Fruit fly (Drosophila melanogaster): Measurements from ENCODE around the gene BBS8.

BBS8 gene

DNA sequence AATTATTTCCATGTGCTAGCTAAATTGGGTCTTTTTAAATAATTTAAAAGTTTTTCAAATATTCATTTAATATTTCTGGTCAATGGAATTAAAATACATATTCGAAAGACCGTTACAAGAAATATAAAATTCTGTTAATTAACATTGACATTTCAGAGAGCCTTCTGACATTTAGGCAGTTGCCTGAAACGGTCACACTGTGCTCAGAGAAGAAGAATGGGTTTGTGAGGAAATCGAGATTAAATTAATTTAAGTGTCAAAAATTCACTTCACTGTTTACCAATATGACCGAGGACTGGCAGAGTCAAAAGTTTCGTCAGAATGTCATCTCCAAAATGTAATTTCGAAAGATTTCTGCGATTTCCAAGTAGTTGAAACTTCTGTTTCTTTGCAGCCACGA, 50.2 kb downstream of the BBS8 start, which contains the start of gene MED15 (continued):
- TF ChIP-seq crp (GFP tag; optimal IDR thresholded peaks at IDR 0.05) (no peak), chif (GFP tag; optimal IDR thresholded peaks at IDR 0.05) (no peak), Eip74EF (GFP tag; optimal IDR thresholded peaks at IDR 0.05) (no peak), ase (GFP tag; IDR thresholded peaks at IDR 0.05) (no peak), tap (tag; optimal IDR thresholded peaks at IDR 0.05) (no peak), CG10462 (GFP tag; optimal IDR thresholded peaks at IDR 0.05) (no peak), pros (GFP tag; optimal IDR thresholded peaks at IDR 0.05) (no peak), CG13123 (GFP tag; optimal IDR thresholded peaks at IDR 0.05) (no peak), Ada2b (GFP tag; IDR thresholded peaks at IDR 0.05) (no peak), gcm2 (GFP tag; optimal IDR thresholded peaks at IDR 0.05) (no peak), Meics (GFP tag; optimal IDR thresholded peaks at IDR 0.05) (no peak), sc (optimal IDR thresholded peaks at IDR 0.05) (no peak), sc (GFP tag; optimal IDR thresholded peaks at IDR 0.05) (no peak), al (GFP tag; IDR thresholded peaks at IDR 0.05) (no peak), pzg (GFP tag; optimal IDR thresholded peaks at IDR 0.05) (peak; percentile 52), aop (GFP tag; IDR thresholded peaks at IDR 0.05) (no peak), Six4 (GFP tag; optimal IDR thresholded peaks at IDR 0.05) (no peak), ro (GFP tag; IDR thresholded peaks at IDR 0.05) (no peak), CG7271 (tag; optimal IDR thresholded peaks at IDR 0.05) (no peak), CG1024 (GFP tag; IDR thresholded peaks at IDR 0.05) (no peak), sim (GFP tag; IDR thresholded peaks at IDR 0.05) (no peak), insv (GFP tag; optimal IDR thresholded peaks at IDR 0.05) (no peak), dpn (GFP tag; optimal IDR thresholded peaks at IDR 0.05) (no peak), ttk (GFP tag; IDR thresholded peaks at IDR 0.05) (no peak), B-H2 (GFP tag; optimal IDR thresholded peaks at IDR 0.05) (no peak), oc (tag; optimal IDR thresholded peaks at IDR 0.05) (no peak), disco-r (GFP tag; optimal IDR thresholded peaks at IDR 0.05) (no peak), HLH4C (GFP tag; IDR thresholded peaks at IDR 0.05; ENCODE audit: partially characterized antibody) (no peak), CG12659 (GFP tag; optimal IDR thresholded peaks at IDR 0.05) (no peak), Tbp (GFP tag; optimal IDR thresholded peaks at IDR 0.05) (no peak), chinmo (GFP tag; IDR thresholded peaks at IDR 0.05; ENCODE audit: partially characterized antibody) (no peak), ind (GFP tag; optimal IDR thresholded peaks at IDR 0.05) (no peak), Max (GFP tag; optimal IDR thresholded peaks at IDR 0.05) (no peak), gcm (GFP tag; optimal IDR thresholded peaks at IDR 0.05) (no peak), az2 (GFP tag; optimal IDR thresholded peaks at IDR 0.05) (no peak), Rx (GFP tag; IDR thresholded peaks at IDR 0.05) (no peak), Gug (GFP tag; IDR thresholded peaks at IDR 0.05) (no peak), CG10959 (GFP tag; IDR thresholded peaks at IDR 0.05) (no peak), shn (GFP tag; optimal IDR thresholded peaks at IDR 0.05) (no peak), CG10979 (tag; optimal IDR thresholded peaks at IDR 0.05) (no peak), hbn (GFP tag; IDR thresholded peaks at IDR 0.05; ENCODE audit: partially characterized antibody) (no peak), NC2β (GFP tag; optimal IDR thresholded peaks at IDR 0.05) (no peak), CG7556 (GFP tag; optimal IDR thresholded peaks at IDR 0.05) (no peak), CG15514 (GFP tag; optimal IDR thresholded peaks at IDR 0.05) (no peak), CG8944 (GFP tag; optimal IDR thresholded peaks at IDR 0.05) (no peak), crol (GFP tag; IDR thresholded peaks at IDR 0.05) (no peak), H15 (GFP tag; IDR thresholded peaks at IDR 0.05) (no peak), CG5245 (GFP tag; optimal IDR thresholded peaks at IDR 0.05) (no peak), CG14710 (tag; optimal IDR thresholded peaks at IDR 0.05) (no peak), gfzf (GFP tag; optimal IDR thresholded peaks at IDR 0.05) (peak; percentile 75), HmgD (GFP tag; optimal IDR thresholded peaks at IDR 0.05) (no peak), CG1529 (GFP tag; optimal IDR thresholded peaks at IDR 0.05) (no peak), C15 (GFP tag; IDR thresholded peaks at IDR 0.05) (no peak)
